Worm (Caenorhabditis elegans) whole organism, L1 larva: Measurements from ENCODE around the gene ZK105.1.

Source experiments
- aha-1 ChIP-seq: fragments of 150-350 bp; optimal IDR thresholded peaks from 2 replicates; lab custom pipeline; 2014; ENCODE audit warnings: missing biosample characterization, missing genetic modification characterization
- fkh-10 ChIP-seq: sonication (generic microtip); optimal IDR thresholded peaks from 2 replicates; lab custom pipeline; 2017; ENCODE audit warnings: missing biosample characterization, missing genetic modification reagents, missing genetic modification characterization
- lin-13 ChIP-seq: fragments of 150-350 bp; optimal IDR thresholded peaks from 2 replicates; lab custom pipeline; 2014; ENCODE audit warnings: missing biosample characterization, missing genetic modification reagents, missing genetic modification characterization
- lin-15B ChIP-seq: fragments of 150-350 bp; sonication (generic microtip); optimal IDR thresholded peaks from 3 replicates; lab custom pipeline; 2014; ENCODE audit warnings: missing biosample characterization, missing genetic modification characterization
- lin-35 ChIP-seq, 2 experiments: fragments of 150-350 bp; optimal IDR thresholded peaks; 2 replicates each; lab custom pipeline; 2014; ENCODE audit warnings: missing biosample characterization in 2 of 2, missing genetic modification characterization in 2 of 2, missing genetic modification reagents in 2 of 2
- mep-1 ChIP-seq: fragments of 150-350 bp; optimal IDR thresholded peaks from 2 replicates; lab custom pipeline; 2014; ENCODE audit warnings: missing biosample characterization, missing genetic modification characterization
- nhr-11 ChIP-seq: fragments of 150-350 bp; optimal IDR thresholded peaks from 2 replicates; lab custom pipeline; 2014; ENCODE audit warnings: missing biosample characterization, missing genetic modification characterization
- nhr-76 ChIP-seq: sonication (generic microtip); optimal IDR thresholded peaks from 2 replicates; lab custom pipeline; 2017; ENCODE audit warnings: missing biosample characterization, missing genetic modification characterization
- skn-1 ChIP-seq: fragments of 150-350 bp; optimal IDR thresholded peaks from 2 replicates; lab custom pipeline; 2014; ENCODE audit warnings: missing biosample characterization, missing genetic modification characterization
- unc-130 ChIP-seq: fragments of 150-350 bp; optimal IDR thresholded peaks from 2 replicates; lab custom pipeline; 2017; ENCODE audit warnings: missing biosample characterization, missing genetic modification characterization, inconsistent platforms
- unc-30 ChIP-seq: sonication (generic microtip); optimal IDR thresholded peaks from 2 replicates; lab custom pipeline; 2017; ENCODE audit warnings: missing biosample characterization, missing genetic modification characterization
- zag-1 ChIP-seq: fragments of 150-350 bp; optimal IDR thresholded peaks from 2 replicates; lab custom pipeline; 2014; ENCODE audit warnings: missing biosample characterization, missing genetic modification characterization

- TF ChIP-seq nhr-76 (tag; lab: Kevin White, UChicago) = no peak
- TF ChIP-seq unc-130 (tag; lab: Kevin White, UChicago) = no peak
- TF ChIP-seq lin-13 = no peak
- no peak for TF ChIP-seq zag-1
- no peak for TF ChIP-seq lin-35 (GFP tag; optimal IDR thresholded peaks at IDR 0.05; lab: Kevin White, UChicago)
- TF ChIP-seq aha-1 (tag; lab: Kevin White, UChicago) = no peak
- TF ChIP-seq mep-1 (tag; lab: Kevin White, UChicago) = no peak
- TF ChIP-seq skn-1 (tag; lab: Kevin White, UChicago) = no peak
- TF ChIP-seq nhr-11 (tag; lab: Kevin White, UChicago) = no peak
- no peak for TF ChIP-seq fkh-10 (GFP tag; lab: Kevin White, UChicago)
- no peak for TF ChIP-seq unc-30
- TF ChIP-seq lin-15B (tag; lab: Kevin White, UChicago) = no peak
Observed at ce11 chrV:7723967-7724544, 10.3 kb downstream of the ZK105.1 start, which contains the start of the genes ZK105.6 and ZK105.8.
